Fruit fly (Drosophila melanogaster): Measurements from ENCODE around the gene Cht7.

The Cht7 gene

DNA sequence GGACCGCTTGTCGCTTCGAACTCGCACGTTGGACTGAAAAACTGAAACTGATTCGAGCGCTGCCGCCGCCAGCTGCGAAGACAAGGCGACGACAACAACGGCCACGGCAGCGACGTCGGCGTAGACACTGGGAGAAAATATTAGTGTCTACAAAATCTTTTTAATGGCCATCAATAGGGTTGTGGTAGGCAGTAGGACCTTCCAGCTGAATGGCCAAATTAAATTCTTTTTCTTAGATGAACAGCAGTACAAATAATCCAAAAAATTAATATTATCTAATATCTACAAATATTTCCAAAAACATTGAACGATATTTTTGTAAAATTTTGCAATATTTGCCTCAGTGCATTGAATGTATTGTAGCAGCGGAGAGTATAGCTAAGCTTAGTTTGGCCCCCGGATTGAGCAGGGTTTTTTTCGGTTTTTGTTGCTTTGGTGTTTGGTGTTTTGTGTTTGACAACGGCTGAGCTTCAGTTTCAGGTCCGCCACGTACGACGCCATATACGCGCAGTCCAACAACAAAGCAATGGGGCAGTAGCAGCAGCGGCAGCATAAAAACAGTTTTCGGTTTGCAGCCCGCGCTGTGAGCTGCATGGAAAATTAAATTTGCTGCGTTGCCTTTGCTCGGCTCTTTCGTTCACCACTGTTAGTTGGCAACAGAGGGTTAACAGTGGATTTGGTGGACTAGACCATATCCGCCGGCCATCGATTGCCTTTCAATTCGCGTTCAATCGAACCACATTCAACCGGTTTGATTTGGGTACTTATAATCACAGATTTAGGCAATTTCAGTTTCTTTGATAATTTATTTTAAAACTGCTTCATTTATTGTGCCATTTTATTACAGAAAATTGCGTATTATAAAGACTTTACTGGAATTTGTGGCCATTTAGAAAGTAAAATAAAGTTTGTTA is at the start of gene Cht7:
Cht7 (minus strand) TSS at position 51 of the 914 bp plus-strand sequence.
- TF ChIP-seq Trl (optimal IDR thresholded peaks at IDR 0.05) (no peak), Trl (GFP tag; optimal IDR thresholded peaks at IDR 0.05) (peak; percentile 32), Hr78 (GFP tag; optimal IDR thresholded peaks at IDR 0.05) (peak in 1 of 2 experiments; percentile 46), CG9932 (GFP tag; IDR thresholded peaks at IDR 0.05) (peak; percentile 87), CG12155 (GFP tag; optimal IDR thresholded peaks at IDR 0.05) (peak; percentile 76), zfh2 (GFP tag; optimal IDR thresholded peaks at IDR 0.05) (peak; percentile 56), kah (GFP tag; optimal IDR thresholded peaks at IDR 0.05) (peak; percentile 46), CG15696 (tag; optimal IDR thresholded peaks at IDR 0.05) (peak; percentile 37), HHEX (GFP tag; optimal IDR thresholded peaks at IDR 0.05) (peak; percentile 72), pan (optimal IDR thresholded peaks at IDR 0.05) (no peak), pan (GFP tag; optimal IDR thresholded peaks at IDR 0.05 in 1 of 2, IDR thresholded peaks at IDR 0.05 in 1 of 2) (peak in 1 of 2 experiments; percentile 73), Lim3 (GFP tag; IDR thresholded peaks at IDR 0.05) (peak; percentile 59; the same call in 1 of the 2 replicates), CG8388 (GFP tag; optimal IDR thresholded peaks at IDR 0.05) (peak; percentile 86), crol (GFP tag; IDR thresholded peaks at IDR 0.05) (no peak), tx (GFP tag; optimal IDR thresholded peaks at IDR 0.05) (peak; percentile 54), CG15269 (tag; optimal IDR thresholded peaks at IDR 0.05) (peak; percentile 94), CG7839 (tag; optimal IDR thresholded peaks at IDR 0.05) (peak; percentile 91), exex (tag; optimal IDR thresholded peaks at IDR 0.05) (peak; percentile 15), repo (GFP tag; optimal IDR thresholded peaks at IDR 0.05) (peak; percentile 32), lbe (GFP tag; optimal IDR thresholded peaks at IDR 0.05) (peak; percentile 57), CG31388 (GFP tag; optimal IDR thresholded peaks at IDR 0.05) (peak; percentile 50), Sry-β (GFP tag; optimal IDR thresholded peaks at IDR 0.05) (no peak), trem (tag; optimal IDR thresholded peaks at IDR 0.05) (peak; percentile 50), dan (GFP tag; IDR thresholded peaks at IDR 0.05) (no peak), CG6272 (GFP tag; IDR thresholded peaks at IDR 0.05) (peak; percentile 64; the same call in 1 of the 2 replicates), Sox102F (GFP tag; optimal IDR thresholded peaks at IDR 0.05) (peak; percentile 91), ranshi (GFP tag; IDR thresholded peaks at IDR 0.05) (peak; percentile 71; the same call in 1 of the 2 replicates), Ptx1 (GFP tag; IDR thresholded peaks at IDR 0.05) (peak; percentile 90), CG15073 (GFP tag; optimal IDR thresholded peaks at IDR 0.05) (peak; percentile 1), phol (tag; optimal IDR thresholded peaks at IDR 0.05) (peak; percentile 87), CG32772 (GFP tag; IDR thresholded peaks at IDR 0.05) (peak; percentile 72), CG17186 (GFP tag; optimal IDR thresholded peaks at IDR 0.05) (peak; percentile 18), CG2199 (GFP tag; IDR thresholded peaks at IDR 0.05) (no peak), row (GFP tag; IDR thresholded peaks at IDR 0.05) (peak; percentile 93), cg (GFP tag; optimal IDR thresholded peaks at IDR 0.05) (no peak), pnt (GFP tag; optimal IDR thresholded peaks at IDR 0.05) (peak; percentile 54), Xrp1 (GFP tag; IDR thresholded peaks at IDR 0.05) (peak; percentile 90), CG3847 (GFP tag; IDR thresholded peaks at IDR 0.05) (peak; percentile 83), CG10267 (tag; optimal IDR thresholded peaks at IDR 0.05) (peak; percentile 82), CG8765 (GFP tag; IDR thresholded peaks at IDR 0.05) (no peak; the same call in 1 of the 2 replicates), CG16779 (GFP tag; IDR thresholded peaks at IDR 0.05) (no peak), sc (optimal IDR thresholded peaks at IDR 0.05) (no peak), sc (GFP tag; optimal IDR thresholded peaks at IDR 0.05) (peak; percentile 83), insv (GFP tag; optimal IDR thresholded peaks at IDR 0.05) (peak in 1 of 2 experiments; percentile 39), Dad (GFP tag; optimal IDR thresholded peaks at IDR 0.05) (peak; percentile 64), yki (optimal IDR thresholded peaks at IDR 0.05) (no peak), pb (GFP tag; optimal IDR thresholded peaks at IDR 0.05) (no peak), CG3726 (GFP tag; IDR thresholded peaks at IDR 0.05) (peak; percentile 68; the same call in 2 of the 3 replicates), CG11398 (GFP tag; optimal IDR thresholded peaks at IDR 0.05) (peak; percentile 49), bcd (GFP tag; optimal IDR thresholded peaks at IDR 0.05) (peak; percentile 73)

All from whole organism, embryonic.